Fruit fly (Drosophila melanogaster) whole organism, prepupa: ENCODE data around the gene Hr4.

Experiments
- Blimp-1 ChIP-seq: fragments of 200-800 bp; sonication (Bioruptor generic); optimal IDR thresholded peaks from 3 replicates; lab custom pipeline; 2017; ENCODE audit warnings: missing biosample characterization, missing genetic modification characterization, mild to moderate bottlenecking, moderate library complexity, missing genetic modification reagents
- CG10669 ChIP-seq: fragments of 200-800 bp; sonication (Bioruptor generic); optimal IDR thresholded peaks from 3 replicates; lab custom pipeline; 2018; ENCODE audit warnings: missing biosample characterization, mild to moderate bottlenecking, missing genetic modification characterization, moderate library complexity
- CG11294 ChIP-seq: fragments of 200-800 bp; sonication (Bioruptor generic); IDR thresholded peaks from 2 replicates; pipeline ENCODE4 v1.3.6; 2022; ENCODE audit warnings: missing biosample characterization, missing genetic modification characterization
- CG11762 ChIP-seq: fragments of 200-800 bp; sonication (Bioruptor generic); optimal IDR thresholded peaks from 3 replicates; lab custom pipeline; 2016; ENCODE audit warnings: missing biosample characterization, missing genetic modification characterization; ENCODE audit not compliant: insufficient read depth
- CG11902 ChIP-seq: fragments of 200-800 bp; sonication (Bioruptor generic); optimal IDR thresholded peaks from 3 replicates; lab custom pipeline; 2016; ENCODE audit warnings: missing biosample characterization, missing genetic modification characterization
- CG15336 ChIP-seq: fragments of 200-800 bp; sonication (Bioruptor generic); IDR thresholded peaks from 2 replicates; pipeline ENCODE4 v1.3.6; 2022; ENCODE audit warnings: missing biosample characterization, missing genetic modification characterization
- CG1621 ChIP-seq: fragments of 200-800 bp; sonication (Bioruptor generic); optimal IDR thresholded peaks from 3 replicates; lab custom pipeline; 2018; ENCODE audit warnings: missing biosample characterization, mild to moderate bottlenecking, missing genetic modification characterization
- CG16779 ChIP-seq: fragments of 200-800 bp; sonication (Bioruptor generic); optimal IDR thresholded peaks from 3 replicates; lab custom pipeline; 2017; ENCODE audit warnings: missing biosample characterization, mild to moderate bottlenecking, missing genetic modification characterization
- CG3032 ChIP-seq: fragments of 200-800 bp; optimal IDR thresholded peaks from 2 replicates; lab custom pipeline; 2019; ENCODE audit warnings: missing biosample characterization, mild to moderate bottlenecking, missing genetic modification characterization, moderate library complexity
- CG31627 ChIP-seq: fragments of 200-800 bp; sonication (Bioruptor generic); optimal IDR thresholded peaks from 3 replicates; lab custom pipeline; 2016; ENCODE audit warnings: missing biosample characterization, missing genetic modification characterization
- CG32006 ChIP-seq: fragments of 200-800 bp; sonication (Bioruptor generic); optimal IDR thresholded peaks from 3 replicates; lab custom pipeline; 2017; ENCODE audit warnings: missing biosample characterization, mild to moderate bottlenecking, missing genetic modification characterization
- CG3919 ChIP-seq: fragments of 200-800 bp; sonication (Bioruptor generic); optimal IDR thresholded peaks from 3 replicates; lab custom pipeline; 2016; ENCODE audit warnings: missing biosample characterization, missing genetic modification characterization
- CG4318 ChIP-seq: fragments of 200-800 bp; sonication (Bioruptor generic); optimal IDR thresholded peaks from 3 replicates; lab custom pipeline; 2017; ENCODE audit warnings: missing biosample characterization, mild to moderate bottlenecking, missing genetic modification characterization
- CG6163 ChIP-seq: fragments of 200-800 bp; sonication (Bioruptor generic); IDR thresholded peaks from 3 replicates; pipeline ENCODE4 v1.3.6; 2022; ENCODE audit warnings: missing biosample characterization, missing genetic modification characterization
- CG6276 ChIP-seq: fragments of 200-800 bp; sonication (Bioruptor generic); optimal IDR thresholded peaks from 2 replicates; lab custom pipeline; 2017; ENCODE audit warnings: missing biosample characterization, mild to moderate bottlenecking, missing genetic modification characterization
- CG6792 ChIP-seq: fragments of 200-800 bp; sonication (Bioruptor generic); optimal IDR thresholded peaks from 3 replicates; lab custom pipeline; 2016; ENCODE audit warnings: missing biosample characterization, missing genetic modification characterization
- CG6808 ChIP-seq: fragments of 200-800 bp; sonication (Bioruptor generic); optimal IDR thresholded peaks from 3 replicates; lab custom pipeline; 2017; ENCODE audit warnings: missing biosample characterization, missing genetic modification characterization, mild to moderate bottlenecking, moderate library complexity, missing genetic modification reagents
- CG6854 ChIP-seq: fragments of 200-800 bp; sonication (Bioruptor generic); optimal IDR thresholded peaks from 2 replicates; lab custom pipeline; 2017; ENCODE audit warnings: missing biosample characterization, mild to moderate bottlenecking, missing genetic modification characterization
- CG7368 ChIP-seq: fragments of 200-800 bp; sonication (Bioruptor generic); optimal IDR thresholded peaks from 3 replicates; lab custom pipeline; 2016; ENCODE audit warnings: missing biosample characterization, missing genetic modification characterization
- CG8319 ChIP-seq: fragments of 200-800 bp; sonication (Bioruptor generic); optimal IDR thresholded peaks from 3 replicates; lab custom pipeline; 2016; ENCODE audit warnings: missing biosample characterization, missing genetic modification characterization
- CG8632 ChIP-seq: fragments of 200-800 bp; sonication (Bioruptor generic); optimal IDR thresholded peaks from 3 replicates; lab custom pipeline; 2016; ENCODE audit warnings: missing biosample characterization, missing genetic modification characterization
- CG9139 ChIP-seq: fragments of 200-800 bp; sonication (Bioruptor generic); optimal IDR thresholded peaks from 3 replicates; lab custom pipeline; 2017; ENCODE audit warnings: missing biosample characterization, mild to moderate bottlenecking, missing genetic modification characterization
- Eip75B ChIP-seq: fragments of 200-800 bp; sonication (Bioruptor generic); optimal IDR thresholded peaks from 3 replicates; lab custom pipeline; 2016; ENCODE audit warnings: missing biosample characterization, missing genetic modification characterization
- Eip78C ChIP-seq: fragments of 200-800 bp; sonication (Bioruptor generic); peaks from one replicate; lab custom pipeline; 2016; ENCODE audit warnings: missing biosample characterization, missing genetic modification characterization
- Eip93F ChIP-seq: fragments of 200-800 bp; sonication (Bioruptor generic); optimal IDR thresholded peaks from 2 replicates; lab custom pipeline; 2016; ENCODE audit warnings: missing biosample characterization, mild to moderate bottlenecking, missing genetic modification characterization
- Ets21C ChIP-seq: fragments of 200-800 bp; sonication (Bioruptor generic); optimal IDR thresholded peaks from 3 replicates; lab custom pipeline; 2016; ENCODE audit warnings: missing biosample characterization, missing genetic modification characterization
- Ets96B ChIP-seq: fragments of 200-800 bp; optimal IDR thresholded peaks from 2 replicates; lab custom pipeline; 2019; ENCODE audit warnings: missing biosample characterization, mild to moderate bottlenecking, missing genetic modification characterization, moderate library complexity
- Gug ChIP-seq: fragments of 200-800 bp; sonication (Bioruptor generic); IDR thresholded peaks from 2 replicates; pipeline ENCODE4 v1.3.6; 2022; ENCODE audit warnings: missing biosample characterization, missing genetic modification characterization
- Hr38 ChIP-seq: sonication (Bioruptor generic); optimal IDR thresholded peaks from 2 replicates; lab custom pipeline; 2016; ENCODE audit warnings: missing biosample characterization, missing genetic modification characterization
- Hr39 ChIP-seq: fragments of 200-800 bp; sonication (Bioruptor generic); optimal IDR thresholded peaks from 2 replicates; lab custom pipeline; 2016; ENCODE audit warnings: missing biosample characterization, missing genetic modification characterization
- Hr4 ChIP-seq: fragments of 200-800 bp; sonication (Bioruptor generic); optimal IDR thresholded peaks from 3 replicates; lab custom pipeline; 2016; ENCODE audit warnings: missing biosample characterization, missing genetic modification characterization
- Lpt ChIP-seq: fragments of 200-800 bp; sonication (Bioruptor generic); optimal IDR thresholded peaks from 3 replicates; lab custom pipeline; 2016; ENCODE audit warnings: missing biosample characterization, missing genetic modification characterization
- Smox ChIP-seq: fragments of 200-800 bp; sonication (Bioruptor generic); optimal IDR thresholded peaks from 3 replicates; lab custom pipeline; 2016; ENCODE audit warnings: missing biosample characterization, missing genetic modification characterization
- Sox102F ChIP-seq: fragments of 200-800 bp; sonication (Bioruptor generic); optimal IDR thresholded peaks from 2 replicates; lab custom pipeline; 2016; ENCODE audit warnings: missing biosample characterization, mild to moderate bottlenecking, missing genetic modification characterization
- Sox14 ChIP-seq: fragments of 200-800 bp; sonication (Bioruptor generic); optimal IDR thresholded peaks from 3 replicates; lab custom pipeline; 2016; ENCODE audit warnings: missing biosample characterization, missing genetic modification characterization
- Sox15 ChIP-seq: fragments of 200-800 bp; sonication (Bioruptor generic); optimal IDR thresholded peaks from 3 replicates; lab custom pipeline; 2016; ENCODE audit warnings: missing biosample characterization, missing genetic modification characterization
- achi ChIP-seq: fragments of 200-800 bp; sonication (Bioruptor generic); optimal IDR thresholded peaks from 3 replicates; lab custom pipeline; 2016; ENCODE audit warnings: missing biosample characterization, missing genetic modification characterization
- acj6 ChIP-seq: fragments of 200-800 bp; sonication (Bioruptor generic); optimal IDR thresholded peaks from 3 replicates; lab custom pipeline; 2016; ENCODE audit warnings: missing biosample characterization, missing genetic modification characterization
- cyc ChIP-seq: fragments of 200-800 bp; sonication (Bioruptor generic); optimal IDR thresholded peaks from 3 replicates; lab custom pipeline; 2016; ENCODE audit warnings: missing biosample characterization, missing genetic modification characterization
- dac ChIP-seq: fragments of 200-800 bp; sonication (Bioruptor generic); optimal IDR thresholded peaks from 2 replicates; lab custom pipeline; 2017; ENCODE audit warnings: missing biosample characterization, mild to moderate bottlenecking, missing genetic modification characterization
- dsx ChIP-seq: fragments of 200-800 bp; optimal IDR thresholded peaks from 3 replicates; lab custom pipeline; 2019; ENCODE audit warnings: missing biosample characterization, mild to moderate bottlenecking, missing genetic modification characterization, moderate library complexity; ENCODE audit not compliant: poor library complexity, severe bottlenecking
- eg ChIP-seq: fragments of 200-800 bp; sonication (Bioruptor generic); IDR thresholded peaks from 3 replicates; pipeline ENCODE4 v1.3.6; 2022; ENCODE audit warnings: missing biosample characterization, missing genetic modification characterization
- esn ChIP-seq: fragments of 200-800 bp; sonication (Bioruptor generic); optimal IDR thresholded peaks from 2 replicates; lab custom pipeline; 2016; ENCODE audit warnings: missing biosample characterization, mild to moderate bottlenecking, missing genetic modification characterization, moderate library complexity
- fd59A ChIP-seq: fragments of 200-800 bp; sonication (Bioruptor generic); optimal IDR thresholded peaks from 2 replicates; lab custom pipeline; 2017; ENCODE audit warnings: missing biosample characterization, mild to moderate bottlenecking, missing genetic modification characterization, missing genetic modification reagents
- fkh ChIP-seq: fragments of 200-800 bp; sonication (Bioruptor generic); optimal IDR thresholded peaks from 3 replicates; lab custom pipeline; 2017; ENCODE audit warnings: missing biosample characterization, mild to moderate bottlenecking, missing genetic modification characterization, moderate library complexity
- lz ChIP-seq: fragments of 200-800 bp; sonication (Bioruptor generic); optimal IDR thresholded peaks from 3 replicates; lab custom pipeline; 2016; ENCODE audit warnings: missing biosample characterization, missing genetic modification characterization
- pdm3 ChIP-seq: fragments of 200-800 bp; sonication (Bioruptor generic); optimal IDR thresholded peaks from 3 replicates; lab custom pipeline; 2016; ENCODE audit warnings: missing biosample characterization, missing genetic modification characterization
- salr ChIP-seq, 2 experiments: fragments of 200-800 bp; sonication (Bioruptor generic); optimal IDR thresholded peaks; 3 replicates each; lab custom pipeline; 2016 to 2018; ENCODE audit warnings: missing biosample characterization in 2 of 2, missing genetic modification characterization in 2 of 2, mild to moderate bottlenecking in 1 of 2
- spab ChIP-seq: fragments of 200-800 bp; sonication (Bioruptor generic); optimal IDR thresholded peaks from 2 replicates; lab custom pipeline; 2017; ENCODE audit warnings: missing biosample characterization, mild to moderate bottlenecking, missing genetic modification characterization, missing genetic modification reagents
- ss ChIP-seq, 2 experiments: fragments of 200-800 bp; sonication (Bioruptor generic); optimal IDR thresholded peaks; 2 replicates in 1 of 2; 3 replicates in 1 of 2; lab custom pipeline; 2017 to 2018; ENCODE audit warnings: mild to moderate bottlenecking in 2 of 2, missing biosample characterization in 2 of 2, missing genetic modification characterization in 2 of 2, moderate library complexity in 1 of 2
- vri ChIP-seq: fragments of 200-800 bp; sonication (Bioruptor generic); optimal IDR thresholded peaks from 3 replicates; lab custom pipeline; 2016; ENCODE audit warnings: missing biosample characterization, mild to moderate bottlenecking, missing genetic modification characterization

The Hr4 gene

DNA sequence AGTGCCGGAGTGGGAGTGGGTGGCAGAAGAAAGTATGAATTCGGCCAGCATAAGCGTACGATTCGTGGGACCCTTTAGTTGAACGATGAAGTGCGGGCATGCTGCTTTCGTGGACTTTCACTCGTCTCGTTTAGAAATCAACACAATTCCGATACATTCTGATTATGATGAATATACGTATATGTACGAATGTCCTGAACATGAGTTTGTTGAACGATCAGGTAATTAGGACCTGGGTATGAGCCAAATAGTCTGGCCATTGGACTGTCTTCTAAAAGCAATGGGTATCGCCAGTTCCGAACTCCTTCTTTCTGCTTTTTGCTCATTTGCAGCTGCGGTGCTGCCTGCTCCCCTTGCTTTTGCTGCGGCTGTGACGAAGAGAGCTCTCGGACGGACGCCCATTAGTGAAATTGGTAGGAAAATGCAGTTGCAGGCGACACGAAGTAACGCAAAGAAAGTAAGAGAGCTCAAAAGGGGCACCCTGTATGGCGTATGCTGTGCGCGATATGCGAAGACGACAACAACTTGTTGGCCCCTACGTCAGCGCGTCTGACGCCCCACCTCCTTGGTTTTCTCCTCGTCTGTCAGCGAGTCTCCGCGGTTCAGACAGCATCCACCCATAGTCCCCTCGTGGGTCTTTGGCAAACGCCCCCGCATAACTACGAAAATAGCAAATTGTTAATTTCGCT lies 95.2 kb downstream of the Hr4 start:
- TF ChIP-seq dac (GFP tag; lab: Kevin White, UChicago) (no peak), CG8319 (GFP tag; lab: Kevin White, UChicago) (no peak), Eip78C (GFP tag; lab: Kevin White, UChicago) (peak; percentile 81), Lpt (GFP tag; lab: Kevin White, UChicago) (peak; percentile 24), Hr39 (GFP tag; lab: Kevin White, UChicago) (peak; percentile 28), dsx (no peak), CG6808 (GFP tag; lab: Kevin White, UChicago) (peak; percentile 15), Hr38 (GFP tag; lab: Kevin White, UChicago) (no peak), lz (peak; percentile 54), CG16779 (tag; lab: Kevin White, UChicago) (no peak), Smox (GFP tag; lab: Kevin White, UChicago) (peak; percentile 0), Gug (GFP tag; lab: Robert Waterston, UW) (no peak), Blimp-1 (GFP tag; lab: Kevin White, UChicago) (peak; percentile 7), Hr4 (GFP tag; lab: Kevin White, UChicago) (peak; percentile 59), CG8632 (GFP tag; lab: Kevin White, UChicago) (no peak), CG11762 (GFP tag; lab: Kevin White, UChicago) (no peak), fd59A (GFP tag; lab: Kevin White, UChicago) (no peak), esn (peak; percentile 61), CG7368 (no peak), Eip75B (GFP tag; lab: Kevin White, UChicago) (peak; percentile 29), CG1621 (tag; lab: Kevin White, UChicago) (no peak), CG4318 (GFP tag; lab: Kevin White, UChicago) (peak; percentile 47), CG15336 (GFP tag; lab: Robert Waterston, UW) (peak; percentile 24; the same call in 1 of the 2 replicates), spab (GFP tag; lab: Kevin White, UChicago) (no peak), CG11902 (GFP tag; lab: Kevin White, UChicago) (no peak), CG3032 (tag; lab: Kevin White, UChicago) (no peak), CG32006 (GFP tag; lab: Kevin White, UChicago) (peak; percentile 72), ss (GFP tag; optimal IDR thresholded peaks at IDR 0.05; lab: Kevin White, UChicago) (no peak), vri (GFP tag; lab: Kevin White, UChicago) (no peak), fkh (no peak), Ets96B (tag; lab: Kevin White, UChicago) (no peak), CG31627 (GFP tag; lab: Kevin White, UChicago) (peak; percentile 44), CG6276 (GFP tag; lab: Kevin White, UChicago) (peak; percentile 42), CG3919 (GFP tag; lab: Kevin White, UChicago) (peak; percentile 29), pdm3 (GFP tag; lab: Kevin White, UChicago) (peak; percentile 23), Sox14 (GFP tag; lab: Kevin White, UChicago) (peak; percentile 28), Ets21C (GFP tag; lab: Kevin White, UChicago) (peak; percentile 14), cyc (peak; percentile 21), Sox102F (GFP tag; lab: Kevin White, UChicago) (peak; percentile 18), CG9139 (GFP tag; lab: Kevin White, UChicago) (no peak), acj6 (GFP tag; lab: Kevin White, UChicago) (peak; percentile 19), CG6163 (no peak), CG11294 (GFP tag; lab: Robert Waterston, UW) (no peak), CG10669 (GFP tag; lab: Kevin White, UChicago) (no peak), Sox15 (GFP tag; lab: Kevin White, UChicago) (no peak), CG6854 (GFP tag; lab: Kevin White, UChicago) (peak; percentile 38), eg (GFP tag; lab: Robert Waterston, UW) (no peak), CG6792 (GFP tag; lab: Kevin White, UChicago) (no peak), Eip93F (no peak), salr (GFP tag; optimal IDR thresholded peaks at IDR 0.05; lab: Kevin White, UChicago) (no peak), achi (peak; percentile 8)
